Worm (Caenorhabditis elegans): ENCODE measurements around the gene emb-5.

Gene emb-5

DNA sequence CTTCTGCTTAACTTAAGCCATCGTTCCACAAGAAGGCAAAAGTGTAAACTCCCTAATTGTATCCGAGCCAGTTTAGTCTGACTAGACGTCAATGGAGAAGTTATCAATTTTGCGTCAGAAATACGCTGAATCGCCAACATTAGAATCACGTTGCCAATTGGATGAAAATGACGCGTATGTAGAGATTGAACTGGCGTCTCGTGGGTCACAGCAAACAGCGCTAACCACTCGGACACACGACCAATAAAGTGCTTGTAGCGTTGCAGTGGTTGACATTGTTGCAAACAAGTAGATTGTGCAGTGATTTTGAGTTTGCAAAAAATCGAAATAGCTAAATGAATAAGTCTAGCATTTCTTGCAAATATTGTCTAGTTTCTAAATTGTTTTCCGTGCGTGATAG lies 30.9 kb downstream of the emb-5 start (continued):
- no peak for TF ChIP-seq daf-12 (tag; optimal IDR thresholded peaks at IDR 0.05)
- TF ChIP-seq pqm-1 (tag; optimal IDR thresholded peaks at IDR 0.05): peak; percentile 53
- TF ChIP-seq nhr-77 (tag; optimal IDR thresholded peaks at IDR 0.05): peak; percentile 18
- peak; percentile 59 to 88; a peak in 2 of 4 replicates for TF ChIP-seq madf-5 (GFP tag; IDR thresholded peaks at IDR 0.05)
- TF ChIP-seq ceh-62 (tag; optimal IDR thresholded peaks at IDR 0.05): no peak
- TF ChIP-seq ZK337.2 (GFP tag; IDR thresholded peaks at IDR 0.05): no peak
- TF ChIP-seq hlh-30 (tag; optimal IDR thresholded peaks at IDR 0.05; ENCODE audit: insufficient read depth): peak; percentile 87
- TF ChIP-seq mxl-2 (GFP tag; conservative IDR thresholded peaks at IDR 0.05): 0 out of 2 replicates have a peak, but pooled peaks have one; percentile 66
- peak; percentile 83 for TF ChIP-seq spr-3 (GFP tag; optimal IDR thresholded peaks at IDR 0.05)
- TF ChIP-seq ztf-11 (tag; optimal IDR thresholded peaks at IDR 0.05): no peak
- peak; percentile 51 for TF ChIP-seq nhr-6 (tag; optimal IDR thresholded peaks at IDR 0.05)
- peak; percentile 91 for TF ChIP-seq vab-7 (GFP tag; IDR thresholded peaks at IDR 0.05)
- peak; percentile 84 for TF ChIP-seq dmd-9 (GFP tag; IDR thresholded peaks at IDR 0.05)
- TF ChIP-seq lin-15B (tag; optimal IDR thresholded peaks at IDR 0.05): no peak
- TF ChIP-seq nhr-10 (tag; optimal IDR thresholded peaks at IDR 0.05): no peak
- TF ChIP-seq tra-1 (GFP tag; IDR thresholded peaks at IDR 0.05): no peak; the same call in 1 of the 2 replicates
- TF ChIP-seq aha-1 (tag): peak; percentile 90
- TF ChIP-seq egl-27 (tag; optimal IDR thresholded peaks at IDR 0.05): no peak
- TF ChIP-seq Y75B8A.6 (GFP tag; IDR thresholded peaks at IDR 0.05): no peak; the same call in 1 of the 2 replicates
- 0 out of 2 replicates have a peak, but pooled peaks have one; percentile 34 for TF ChIP-seq saeg-2 (GFP tag; IDR thresholded peaks at IDR 0.05)
- no peak for TF ChIP-seq attf-4 (tag; optimal IDR thresholded peaks at IDR 0.05)
- TF ChIP-seq D1046.2 (GFP tag; IDR thresholded peaks at IDR 0.05): peak; percentile 84
- peak; percentile 60 for TF ChIP-seq F10B5.3 (tag; optimal IDR thresholded peaks at IDR 0.05)
- TF ChIP-seq tag-97 (GFP tag; IDR thresholded peaks at IDR 0.05): no peak
- peak; percentile 90 for TF ChIP-seq ceh-44 (GFP tag; IDR thresholded peaks at IDR 0.05)
- peak; percentile 59 for TF ChIP-seq nhr-102 (tag; optimal IDR thresholded peaks at IDR 0.05)
- peak; percentile 48 for TF ChIP-seq nhr-28 (tag; optimal IDR thresholded peaks at IDR 0.05)
- TF ChIP-seq fos-1 (tag; optimal IDR thresholded peaks at IDR 0.05): no peak
- TF ChIP-seq ctbp-1 (GFP tag; IDR thresholded peaks at IDR 0.05): peak; percentile 84
- peak; percentile 82 for TF ChIP-seq madf-9 (GFP tag; conservative IDR thresholded peaks at IDR 0.05)
- TF ChIP-seq nhr-111 (GFP tag; optimal IDR thresholded peaks at IDR 0.05): peak; percentile 93
- peak; percentile 83 for TF ChIP-seq lin-38 (GFP tag; IDR thresholded peaks at IDR 0.05)
- peak; percentile 68 for TF ChIP-seq T20F7.1 (GFP tag; optimal IDR thresholded peaks at IDR 0.05)
- TF ChIP-seq nhr-11 (tag; optimal IDR thresholded peaks at IDR 0.05): peak; percentile 53
- TF ChIP-seq aly-2 (tag; optimal IDR thresholded peaks at IDR 0.05): peak; percentile 40
- TF ChIP-seq skn-1 (tag; optimal IDR thresholded peaks at IDR 0.05): no peak
- no peak for TF ChIP-seq zag-1 (tag; optimal IDR thresholded peaks at IDR 0.05)
- TF ChIP-seq dmd-6 (GFP tag; IDR thresholded peaks at IDR 0.05): peak; percentile 77
- peak; percentile 89 for TF ChIP-seq pha-4 (GFP tag; IDR thresholded peaks at IDR 0.05)
- TF ChIP-seq pha-4 (tag; optimal IDR thresholded peaks at IDR 0.05): peak; percentile 53
- peak; percentile 81 for TF ChIP-seq snpc-1.2 (GFP tag; IDR thresholded peaks at IDR 0.05)
- peak; percentile 79 for TF ChIP-seq mep-1 (tag; optimal IDR thresholded peaks at IDR 0.05)
- TF ChIP-seq lsy-2 (tag; optimal IDR thresholded peaks at IDR 0.05): peak; percentile 1 to 80
- TF ChIP-seq F37D6.2 (tag; optimal IDR thresholded peaks at IDR 0.05): peak; percentile 30
- peak; percentile 93 for TF ChIP-seq dmd-8 (GFP tag; IDR thresholded peaks at IDR 0.05)
- peak; percentile 84 for TF ChIP-seq gei-8 (GFP tag; optimal IDR thresholded peaks at IDR 0.05)
- TF ChIP-seq ces-1 (GFP tag; optimal IDR thresholded peaks at IDR 0.05): no peak
- TF ChIP-seq zfp-3 (GFP tag; conservative IDR thresholded peaks at IDR 0.05): peak; percentile 86
- peak; percentile 60 for TF ChIP-seq dpl-1 (GFP tag; optimal IDR thresholded peaks at IDR 0.05)
- 0 out of 2 replicates have a peak, but pooled peaks have one; percentile 14 for TF ChIP-seq lin-29 (GFP tag; IDR thresholded peaks at IDR 0.05)
- TF ChIP-seq zip-2 (tag; optimal IDR thresholded peaks at IDR 0.05): peak; percentile 56
- TF ChIP-seq Y105C5A.15 (GFP tag; IDR thresholded peaks at IDR 0.05): 0 out of 2 replicates have a peak, but pooled peaks have one; percentile 44

All from whole organism, L4 larva.